Fruit fly (Drosophila melanogaster) whole organism, wandering third instar larva: Measurements from ENCODE around the gene Mdr65.

Source experiments
- Abd-B ChIP-seq: fragments of >200 bp; optimal IDR thresholded peaks from 2 replicates; lab custom pipeline; 2017; ENCODE audit warnings: missing biosample characterization, missing genetic modification characterization
- CG32264 ChIP-seq: fragments of 200-800 bp; sonication (Bioruptor generic); optimal IDR thresholded peaks from 2 replicates; lab custom pipeline; 2016; ENCODE audit warnings: missing biosample characterization, missing genetic modification characterization
- CG9705 ChIP-seq: fragments of 200-800 bp; sonication (Bioruptor generic); optimal IDR thresholded peaks from 2 replicates; lab custom pipeline; 2018; ENCODE audit warnings: missing biosample characterization, mild to moderate bottlenecking, missing genetic modification characterization
- CrebA ChIP-seq: fragments of 200-800 bp; sonication (Bioruptor generic); optimal IDR thresholded peaks from 2 replicates; lab custom pipeline; 2016; ENCODE audit warnings: missing biosample characterization, mild to moderate bottlenecking, missing genetic modification characterization, borderline replicate concordance
- Dfd ChIP-seq: fragments of >200 bp; optimal IDR thresholded peaks from 2 replicates; lab custom pipeline; 2017; ENCODE audit warnings: missing biosample characterization, missing genetic modification characterization
- Dif ChIP-seq: fragments of 200-275, 200-300 bp; sonication (Bioruptor generic); optimal IDR thresholded peaks from 2 replicates; lab custom pipeline; 2018; ENCODE audit warnings: missing biosample characterization, missing genetic modification characterization; ENCODE audit not compliant: partially characterized antibody
- Hnf4 ChIP-seq: fragments of 200-800 bp; sonication (Bioruptor generic); optimal IDR thresholded peaks from 2 replicates; lab custom pipeline; 2016; ENCODE audit warnings: missing biosample characterization, mild to moderate bottlenecking, missing genetic modification characterization
- Hr78 ChIP-seq: fragments of >200 bp; optimal IDR thresholded peaks from 2 replicates; lab custom pipeline; 2017; ENCODE audit warnings: missing biosample characterization, missing genetic modification characterization
- Hr83 ChIP-seq: fragments of 200-300 bp; sonication (Bioruptor generic); optimal IDR thresholded peaks from 2 replicates; lab custom pipeline; 2016; ENCODE audit warnings: missing biosample characterization, mild to moderate bottlenecking, missing genetic modification characterization, moderate library complexity; ENCODE audit not compliant: poor library complexity, severe bottlenecking
- Mio ChIP-seq: sonication (Bioruptor generic); optimal IDR thresholded peaks from 2 replicates; lab custom pipeline; 2016; ENCODE audit warnings: missing biosample characterization, missing genetic modification characterization
- N ChIP-seq: fragments of >200 bp; optimal IDR thresholded peaks from 2 replicates; lab custom pipeline; 2018; ENCODE audit warnings: missing biosample characterization, missing external identifiers, missing genetic modification characterization
- OdsH ChIP-seq: fragments of 200-800 bp; sonication (Bioruptor generic); optimal IDR thresholded peaks from 2 replicates; lab custom pipeline; 2016; ENCODE audit warnings: missing biosample characterization, mild to moderate bottlenecking, missing genetic modification characterization
- Rel ChIP-seq, 2 experiments: fragments of 200-800 bp; sonication (Bioruptor generic) in 1 of 2; optimal IDR thresholded peaks; 2 replicates in 1 of 2; 3 replicates in 1 of 2; lab custom pipeline; 2016 to 2019; ENCODE audit warnings: mild to moderate bottlenecking in 2 of 2, missing biosample characterization in 2 of 2, missing genetic modification characterization in 2 of 2, moderate library complexity in 1 of 2
- Sp1 ChIP-seq: fragments of 200-800 bp; sonication (Bioruptor generic); optimal IDR thresholded peaks from 3 replicates; lab custom pipeline; 2019; ENCODE audit warnings: missing biosample characterization, mild to moderate bottlenecking, missing genetic modification characterization, moderate library complexity
- Vsx2 ChIP-seq: fragments of 200-300, 225-300 bp; sonication (Bioruptor generic); optimal IDR thresholded peaks from 2 replicates; lab custom pipeline; 2018; ENCODE audit warnings: missing biosample characterization, missing genetic modification characterization; ENCODE audit not compliant: partially characterized antibody
- br ChIP-seq: fragments of 200-800 bp; sonication (Bioruptor generic); optimal IDR thresholded peaks from 2 replicates; lab custom pipeline; 2016; ENCODE audit warnings: missing biosample characterization, missing genetic modification characterization
- brk ChIP-seq: fragments of 200-800 bp; sonication (Bioruptor generic); optimal IDR thresholded peaks from 2 replicates; lab custom pipeline; 2016; ENCODE audit warnings: missing biosample characterization, mild to moderate bottlenecking, missing genetic modification characterization
- dmrt93B ChIP-seq: fragments of 200-800 bp; sonication (Bioruptor generic); optimal IDR thresholded peaks from 2 replicates; lab custom pipeline; 2018; ENCODE audit warnings: missing biosample characterization, mild to moderate bottlenecking, missing genetic modification characterization
- dsf ChIP-seq: sonication (Bioruptor generic); optimal IDR thresholded peaks from 2 replicates; lab custom pipeline; 2016; ENCODE audit warnings: missing biosample characterization, missing genetic modification characterization, borderline replicate concordance
- ey ChIP-seq: fragments of 200-800 bp; sonication (Bioruptor generic); optimal IDR thresholded peaks from 2 replicates; lab custom pipeline; 2016; ENCODE audit warnings: missing biosample characterization, missing genetic modification characterization
- foxo ChIP-seq, 2 experiments: fragments of 200-800 bp; sonication (Bioruptor generic); optimal IDR thresholded peaks; 2 replicates in 1 of 2; 3 replicates in 1 of 2; lab custom pipeline; 2016 to 2017; ENCODE audit warnings: missing biosample characterization in 2 of 2, missing genetic modification characterization in 2 of 2
- fru ChIP-seq: fragments of 200-800 bp; sonication (Bioruptor generic); optimal IDR thresholded peaks from 3 replicates; lab custom pipeline; 2016; ENCODE audit warnings: missing biosample characterization, mild to moderate bottlenecking, missing genetic modification characterization
- h ChIP-seq: fragments of 200-800 bp; sonication (Bioruptor generic); optimal IDR thresholded peaks from 3 replicates; lab custom pipeline; 2016; ENCODE audit warnings: missing biosample characterization, mild to moderate bottlenecking, missing genetic modification characterization
- jim ChIP-seq: fragments of 175-275, 200-325 bp; sonication (Bioruptor generic); optimal IDR thresholded peaks from 2 replicates; lab custom pipeline; 2016; ENCODE audit warnings: missing biosample characterization, mild to moderate bottlenecking, missing genetic modification characterization
- pan ChIP-seq: fragments of >200 bp; optimal IDR thresholded peaks from 2 replicates; lab custom pipeline; 2017
- psq ChIP-seq: fragments of 200-800 bp; sonication (Bioruptor generic); optimal IDR thresholded peaks from 3 replicates; lab custom pipeline; 2017; ENCODE audit warnings: missing biosample characterization, mild to moderate bottlenecking, missing genetic modification characterization, moderate library complexity
- rgr ChIP-seq: fragments of 200-800 bp; sonication (Bioruptor generic); optimal IDR thresholded peaks from 3 replicates; lab custom pipeline; 2016; ENCODE audit warnings: missing biosample characterization, mild to moderate bottlenecking, missing genetic modification characterization
- sage ChIP-seq: fragments of 200-800 bp; sonication (Bioruptor generic); optimal IDR thresholded peaks from 2 replicates; lab custom pipeline; 2016; ENCODE audit warnings: missing biosample characterization, mild to moderate bottlenecking, missing genetic modification characterization
- sv ChIP-seq: fragments of 200-800 bp; sonication (Bioruptor generic); optimal IDR thresholded peaks from 3 replicates; lab custom pipeline; 2016; ENCODE audit warnings: missing biosample characterization, missing genetic modification characterization
- tai ChIP-seq: sonication (Bioruptor generic); optimal IDR thresholded peaks from 2 replicates; lab custom pipeline; 2016; ENCODE audit warnings: missing biosample characterization, missing genetic modification characterization
- usp ChIP-seq: fragments of >200 bp; optimal IDR thresholded peaks from 2 replicates; lab custom pipeline; 2017; ENCODE audit warnings: missing biosample characterization, missing genetic modification characterization
- woc ChIP-seq: sonication (Bioruptor generic); optimal IDR thresholded peaks from 2 replicates; lab custom pipeline; 2016; ENCODE audit warnings: missing biosample characterization, mild to moderate bottlenecking, missing genetic modification characterization

The Mdr65 gene

dm6 chr3L:6254427-6255105 lies 9.0 kb upstream of the Mdr65 start:
- no peak for TF ChIP-seq Rel (GFP tag; optimal IDR thresholded peaks at IDR 0.05; lab: Kevin White, UChicago)
- peak; percentile 74 for TF ChIP-seq Rel (tag; optimal IDR thresholded peaks at IDR 0.05; lab: Kevin White, UChicago)
- TF ChIP-seq Hr83 = no peak
- TF ChIP-seq, all 38 proteins: peak for 1

- no peak for TF ChIP-seq dmrt93B (GFP tag; lab: Kevin White, UChicago)
- TF ChIP-seq br = no peak
- TF ChIP-seq Dfd (GFP tag; lab: Kevin White, UChicago) = no peak
- no peak for TF ChIP-seq Vsx2 (GFP tag; lab: Kevin White, UChicago)
- no peak for TF ChIP-seq usp
- no peak for TF ChIP-seq woc (GFP tag; lab: Kevin White, UChicago)
- TF ChIP-seq pan = no peak
- TF ChIP-seq jim = no peak
- TF ChIP-seq tai (GFP tag; lab: Kevin White, UChicago) = no peak
- TF ChIP-seq Hnf4 = no peak
- TF ChIP-seq N (GFP tag; lab: Kevin White, UChicago) = no peak
- no peak for TF ChIP-seq Mio
- TF ChIP-seq dsf (GFP tag; lab: Kevin White, UChicago) = no peak
Observed at dm6 chr3L:6253730-6254129, 8.2 kb upstream of the Mdr65 start.

- TF ChIP-seq sage (no peak), jim (no peak), N (GFP tag; lab: Kevin White, UChicago) (no peak), Rel (GFP tag; optimal IDR thresholded peaks at IDR 0.05; lab: Kevin White, UChicago) (peak; percentile 62), Rel (tag; optimal IDR thresholded peaks at IDR 0.05; lab: Kevin White, UChicago) (peak; percentile 46), CG32264 (no peak), rgr (GFP tag; lab: Kevin White, UChicago) (peak; percentile 15), foxo (GFP tag; optimal IDR thresholded peaks at IDR 0.05; lab: Kevin White, UChicago) (peak in 1 of 2 experiments; percentile 49), psq (GFP tag; lab: Kevin White, UChicago) (peak; percentile 38), dsf (GFP tag; lab: Kevin White, UChicago) (no peak), h (GFP tag; lab: Kevin White, UChicago) (peak; percentile 14), fru (GFP tag; lab: Kevin White, UChicago) (peak; percentile 33), sv (GFP tag; lab: Kevin White, UChicago) (no peak), brk (peak; percentile 49), Vsx2 (GFP tag; lab: Kevin White, UChicago) (peak; percentile 13), woc (GFP tag; lab: Kevin White, UChicago) (peak; percentile 86), ey (peak; percentile 13), br (peak; percentile 2), CG9705 (no peak), OdsH (GFP tag; lab: Kevin White, UChicago) (peak; percentile 13), CrebA (peak; percentile 60), Sp1 (GFP tag; lab: Kevin White, UChicago) (peak; percentile 39)
Observed at dm6 chr3L:6249178-6250078, 3.9 kb upstream of the Mdr65 start.

- TF ChIP-seq dsf (GFP tag; lab: Kevin White, UChicago) (no peak), Abd-B (GFP tag; lab: Kevin White, UChicago) (no peak), Dfd (GFP tag; lab: Kevin White, UChicago) (no peak), Hr78 (GFP tag; lab: Kevin White, UChicago) (no peak), Dif (GFP tag; lab: Kevin White, UChicago) (no peak)
Observed at dm6 chr3L:6239968-6240367, 5.6 kb downstream of the Mdr65 start, which contains the start of gene CG10226. Gene CG10226 (minus strand): TSS chr3L:6240068.
